Fruit fly (Drosophila melanogaster) whole organism, embryonic: ENCODE measurements around the gene RpL13.

Experiments used
- Aef1 ChIP-seq: fragments of 200-800 bp; sonication (Bioruptor generic); IDR thresholded peaks from 3 replicates; pipeline ENCODE4 v1.3.6; 2022; ENCODE audit warnings: missing biosample characterization, missing genetic modification characterization
- CG10147 ChIP-seq: fragments of 200-800 bp; sonication (Bioruptor generic); optimal IDR thresholded peaks from 2 replicates; lab custom pipeline; 2019; ENCODE audit warnings: missing biosample characterization, mild to moderate bottlenecking, missing genetic modification characterization, moderate library complexity
- CG12659 ChIP-seq: fragments of 200-800 bp; sonication (Bioruptor generic); optimal IDR thresholded peaks from 3 replicates; lab custom pipeline; 2017; ENCODE audit warnings: mild to moderate bottlenecking, missing biosample characterization, missing genetic modification reagents, missing genetic modification characterization
- CG13624 ChIP-seq: fragments of 200-800 bp; sonication (Bioruptor generic); optimal IDR thresholded peaks from 2 replicates; lab custom pipeline; 2016; ENCODE audit warnings: missing biosample characterization, missing genetic modification characterization
- CG14710 ChIP-seq: fragments of 200-800 bp; sonication (Bioruptor generic); optimal IDR thresholded peaks from 3 replicates; lab custom pipeline; 2019; ENCODE audit warnings: missing biosample characterization, mild to moderate bottlenecking, missing genetic modification characterization, moderate library complexity
- CG1647 ChIP-seq: fragments of 200-800 bp; sonication (Bioruptor generic); optimal IDR thresholded peaks from 3 replicates; lab custom pipeline; 2016; ENCODE audit warnings: missing biosample characterization, missing genetic modification characterization
- CG17328 ChIP-seq: fragments of 200-800 bp; sonication (Bioruptor generic); IDR thresholded peaks from 2 replicates; pipeline ENCODE4 v1.3.6; 2022; ENCODE audit warnings: missing biosample characterization, missing genetic modification characterization
- CG17568 ChIP-seq: fragments of 200-800 bp; sonication (Bioruptor generic); optimal IDR thresholded peaks from 2 replicates; lab custom pipeline; 2018; ENCODE audit warnings: missing biosample characterization, mild to moderate bottlenecking, missing genetic modification characterization, moderate library complexity
- CG17829 ChIP-seq: fragments of 200-800 bp; optimal IDR thresholded peaks from 2 replicates; lab custom pipeline; 2019; ENCODE audit warnings: missing biosample characterization, mild to moderate bottlenecking, missing genetic modification characterization, moderate library complexity
- CG18599 ChIP-seq: fragments of 200-800 bp; sonication (Bioruptor generic); optimal IDR thresholded peaks from 3 replicates; lab custom pipeline; 2017; ENCODE audit warnings: missing biosample characterization, missing genetic modification characterization, mild to moderate bottlenecking, moderate library complexity, missing genetic modification reagents
- CG30020 ChIP-seq: fragments of 200-800 bp; optimal IDR thresholded peaks from 2 replicates; lab custom pipeline; 2019; ENCODE audit warnings: missing biosample characterization, mild to moderate bottlenecking, missing genetic modification characterization, moderate library complexity
- CG3163 ChIP-seq: fragments of 200-800 bp; sonication (Bioruptor generic); optimal IDR thresholded peaks from 3 replicates; lab custom pipeline; 2016; ENCODE audit warnings: missing biosample characterization, missing genetic modification characterization
- CG32767 ChIP-seq: fragments of 200-800 bp; sonication (Bioruptor generic); IDR thresholded peaks from 2 replicates; pipeline ENCODE4 v1.3.6; 2022; ENCODE audit warnings: missing biosample characterization, missing genetic modification characterization
- CG5245 ChIP-seq: fragments of 200-800 bp; sonication (Bioruptor generic); optimal IDR thresholded peaks from 3 replicates; lab custom pipeline; 2016; ENCODE audit warnings: missing biosample characterization, missing genetic modification characterization
- CG6654 ChIP-seq: fragments of 200-800 bp; sonication (Bioruptor generic); optimal IDR thresholded peaks from 2 replicates; lab custom pipeline; 2017; ENCODE audit warnings: missing biosample characterization, mild to moderate bottlenecking, missing genetic modification characterization
- CG6683 ChIP-seq: fragments of 200-800 bp; sonication (Bioruptor generic); optimal IDR thresholded peaks from 2 replicates; lab custom pipeline; 2017; ENCODE audit warnings: missing biosample characterization, mild to moderate bottlenecking, missing genetic modification characterization, missing genetic modification reagents
- CG6765 ChIP-seq: fragments of 200-800 bp; sonication (Bioruptor generic); optimal IDR thresholded peaks from 3 replicates; lab custom pipeline; 2017; ENCODE audit warnings: missing biosample characterization, mild to moderate bottlenecking, missing genetic modification characterization
- CG6791 ChIP-seq: fragments of 200-800 bp; sonication (Bioruptor generic); IDR thresholded peaks from 3 replicates; pipeline ENCODE4 v1.3.6; 2022; ENCODE audit warnings: missing biosample characterization, missing genetic modification characterization; ENCODE audit not compliant: partially characterized antibody
- CG7271 ChIP-seq: fragments of 200-800 bp; sonication (Bioruptor generic); optimal IDR thresholded peaks from 2 replicates; lab custom pipeline; 2018; ENCODE audit warnings: missing biosample characterization, mild to moderate bottlenecking, missing genetic modification characterization, moderate library complexity
- CG8290 ChIP-seq, 3 experiments: fragments of 200-800 bp; sonication (Bioruptor generic); optimal IDR thresholded peaks; 2 replicates each; lab custom pipeline; 2016 to 2019; ENCODE audit warnings: missing biosample characterization in 3 of 3, missing genetic modification characterization in 3 of 3, mild to moderate bottlenecking in 2 of 3, moderate library complexity in 1 of 3
- CTCF ChIP-seq: fragments of 200-800 bp; sonication (Bioruptor generic); optimal IDR thresholded peaks from 2 replicates; lab custom pipeline; 2017; ENCODE audit warnings: missing biosample characterization, mild to moderate bottlenecking, missing genetic modification characterization, moderate library complexity
- Dfd ChIP-seq, 2 experiments: fragments of >200 bp; optimal IDR thresholded peaks; 2 replicates each; lab custom pipeline; 2017; ENCODE audit warnings: missing biosample characterization in 2 of 2, missing genetic modification characterization in 2 of 2
- Doc2 ChIP-seq: fragments of 200-800 bp; sonication (Bioruptor generic); IDR thresholded peaks from 2 replicates; pipeline ENCODE4 v1.3.6; 2022; ENCODE audit warnings: missing biosample characterization, missing genetic modification characterization
- Dp ChIP-seq: fragments of 200-800 bp; sonication (Bioruptor generic); optimal IDR thresholded peaks from 2 replicates; lab custom pipeline; 2018; ENCODE audit warnings: missing biosample characterization, mild to moderate bottlenecking, missing genetic modification characterization, moderate library complexity
- Elba2 ChIP-seq: fragments of 200-800 bp; sonication (Bioruptor generic); optimal IDR thresholded peaks from 3 replicates; lab custom pipeline; 2016; ENCODE audit warnings: missing biosample characterization, missing genetic modification characterization
- Mes4 ChIP-seq: fragments of 200-800 bp; sonication (Bioruptor generic); optimal IDR thresholded peaks from 2 replicates; lab custom pipeline; 2016; ENCODE audit warnings: missing biosample characterization, missing genetic modification characterization
- Poxn ChIP-seq: fragments of 200-800 bp; sonication (Bioruptor generic); IDR thresholded peaks from 2 replicates; pipeline ENCODE4 v1.3.6; 2022; ENCODE audit warnings: missing biosample characterization, missing genetic modification characterization
- YL-1 ChIP-seq: fragments of 200-800 bp; sonication (Bioruptor generic); optimal IDR thresholded peaks from 3 replicates; lab custom pipeline; 2017; ENCODE audit warnings: missing biosample characterization, mild to moderate bottlenecking, missing genetic modification characterization
- ara ChIP-seq: fragments of 200-800 bp; sonication (Bioruptor generic); IDR thresholded peaks from 2 replicates; pipeline ENCODE4 v1.3.6; 2022; ENCODE audit warnings: missing biosample characterization, missing genetic modification characterization
- bbx ChIP-seq: fragments of 200-800 bp; sonication (Bioruptor generic); IDR thresholded peaks from 2 replicates; pipeline ENCODE4 v1.3.6; 2022; ENCODE audit warnings: missing biosample characterization, missing genetic modification characterization; ENCODE audit not compliant: partially characterized antibody
- bcd ChIP-seq: fragments of 200-800 bp; sonication (Bioruptor generic); optimal IDR thresholded peaks from 2 replicates; lab custom pipeline; 2017; ENCODE audit warnings: missing biosample characterization, mild to moderate bottlenecking, missing genetic modification characterization
- cg ChIP-seq: fragments of 200-800 bp; sonication (Bioruptor generic); optimal IDR thresholded peaks from 3 replicates; lab custom pipeline; 2019; ENCODE audit warnings: missing biosample characterization, mild to moderate bottlenecking, missing genetic modification characterization, moderate library complexity
- corto ChIP-seq: fragments of 200-800 bp; sonication (Bioruptor generic); optimal IDR thresholded peaks from 2 replicates; lab custom pipeline; 2016; ENCODE audit warnings: missing biosample characterization, mild to moderate bottlenecking, missing genetic modification characterization, moderate library complexity
- cwo ChIP-seq: fragments of 200-800 bp; sonication (Bioruptor generic); optimal IDR thresholded peaks from 3 replicates; lab custom pipeline; 2017; ENCODE audit warnings: missing biosample characterization, missing genetic modification characterization, mild to moderate bottlenecking, moderate library complexity, missing genetic modification reagents
- danr ChIP-seq: fragments of 200-800 bp; sonication (Bioruptor generic); IDR thresholded peaks from 2 replicates; pipeline ENCODE4 v1.3.6; 2022; ENCODE audit warnings: missing biosample characterization, missing genetic modification characterization
- gcm2 ChIP-seq: fragments of 200-800 bp; sonication (Bioruptor generic); optimal IDR thresholded peaks from 2 replicates; lab custom pipeline; 2016; ENCODE audit warnings: missing biosample characterization, missing genetic modification characterization
- lbe ChIP-seq: fragments of 200-800 bp; sonication (Bioruptor generic); optimal IDR thresholded peaks from 2 replicates; lab custom pipeline; 2016; ENCODE audit warnings: missing biosample characterization, mild to moderate bottlenecking, missing genetic modification characterization
- mam ChIP-seq: fragments of 200-800 bp; sonication (Bioruptor generic); optimal IDR thresholded peaks from 3 replicates; lab custom pipeline; 2016; ENCODE audit warnings: missing biosample characterization, missing genetic modification characterization
- nom ChIP-seq: fragments of 200-800 bp; sonication (Bioruptor generic); optimal IDR thresholded peaks from 2 replicates; lab custom pipeline; 2017; ENCODE audit warnings: missing biosample characterization, missing genetic modification characterization, mild to moderate bottlenecking, moderate library complexity, missing genetic modification reagents
- onecut ChIP-seq: fragments of 200-800 bp; sonication (Bioruptor generic); IDR thresholded peaks from 2 replicates; pipeline ENCODE4 v1.3.6; 2022; ENCODE audit warnings: missing biosample characterization, missing genetic modification characterization
- sens-2 ChIP-seq: fragments of 200-800 bp; sonication (Bioruptor generic); IDR thresholded peaks from 2 replicates; pipeline ENCODE4 v1.3.6; 2022; ENCODE audit warnings: missing biosample characterization, missing genetic modification characterization
- seq ChIP-seq: fragments of 200-800 bp; sonication (Bioruptor generic); IDR thresholded peaks from 2 replicates; pipeline ENCODE4 v1.3.6; 2022; ENCODE audit warnings: missing biosample characterization, missing genetic modification characterization
- shn ChIP-seq: fragments of 200-800 bp; sonication (Bioruptor generic); optimal IDR thresholded peaks from 3 replicates; lab custom pipeline; 2016; ENCODE audit warnings: missing biosample characterization, missing genetic modification characterization
- sna ChIP-seq: fragments of 200-800 bp; sonication (Bioruptor generic); IDR thresholded peaks from 2 replicates; pipeline ENCODE4 v1.3.6; 2022; ENCODE audit warnings: missing biosample characterization, missing genetic modification characterization; ENCODE audit not compliant: partially characterized antibody
- tgo ChIP-seq: fragments of 200-800 bp; sonication (Bioruptor generic); IDR thresholded peaks from 3 replicates; pipeline ENCODE4 v1.3.6; 2022; ENCODE audit warnings: missing biosample characterization, missing genetic modification characterization
- tll ChIP-seq, 2 experiments: fragments of 200-800 bp in 1 of 2; fragments of >200 bp in 1 of 2; sonication (Bioruptor generic) in 1 of 2; optimal IDR thresholded peaks; 2 replicates each; lab custom pipeline; 2017 to 2019; ENCODE audit warnings: missing biosample characterization in 2 of 2, missing genetic modification characterization in 2 of 2, mild to moderate bottlenecking in 1 of 2, moderate library complexity in 1 of 2
- twi ChIP-seq: fragments of 200-800 bp; optimal IDR thresholded peaks from 2 replicates; lab custom pipeline; 2019; ENCODE audit warnings: missing biosample characterization, mild to moderate bottlenecking, missing genetic modification characterization, moderate library complexity
- wek ChIP-seq: fragments of 200-800 bp; sonication (Bioruptor generic); optimal IDR thresholded peaks from 3 replicates; lab custom pipeline; 2018; ENCODE audit warnings: missing biosample characterization, mild to moderate bottlenecking, missing genetic modification characterization, moderate library complexity
- zen2 ChIP-seq: fragments of 200-800 bp; sonication (Bioruptor generic); IDR thresholded peaks from 3 replicates; pipeline ENCODE4 v1.3.6; 2022; ENCODE audit warnings: missing biosample characterization, missing genetic modification characterization; ENCODE audit not compliant: partially characterized antibody

Gene RpL13

DNA sequence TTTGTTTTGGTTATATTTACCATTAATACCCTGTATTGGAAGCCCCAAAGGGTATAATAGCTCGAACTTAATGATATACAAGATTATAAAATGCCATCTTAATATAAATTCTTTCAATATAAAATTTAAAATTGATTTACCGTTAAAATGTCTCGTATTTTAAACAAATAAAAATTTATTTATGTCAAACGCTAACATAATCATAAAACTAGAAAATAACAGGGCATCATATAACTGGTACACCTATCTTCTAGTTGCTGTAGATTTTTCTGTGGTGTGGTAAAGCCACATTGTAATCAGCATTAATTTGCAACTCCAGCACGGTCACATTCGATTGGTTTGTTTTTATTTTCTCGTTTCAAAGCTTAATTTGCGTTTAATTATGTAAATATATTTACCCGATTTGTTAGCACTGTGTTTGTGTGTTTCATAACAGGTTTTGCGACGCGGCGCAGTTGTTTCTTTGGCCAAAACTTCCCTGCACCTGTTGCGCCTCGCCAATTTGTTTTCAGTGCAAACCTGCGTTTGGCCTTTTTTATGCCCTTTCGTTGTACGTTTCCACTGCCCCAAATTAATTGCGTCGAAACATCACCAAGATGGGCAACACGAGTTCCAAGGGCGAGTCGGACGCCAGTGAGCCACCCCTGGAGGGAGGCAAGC lies 10.0 kb upstream of the RpL13 start, which contains the start of the genes CG4658 and CG5846 (continued):
- peak; percentile 86 for TF ChIP-seq CG5245
- peak; percentile 89 for TF ChIP-seq CG8290 (GFP tag; optimal IDR thresholded peaks at IDR 0.05; lab: Kevin White, UChicago)
- no peak for TF ChIP-seq CG8290 (tag; optimal IDR thresholded peaks at IDR 0.05; lab: Kevin White, UChicago)
- TF ChIP-seq CG10147 (GFP tag; lab: Kevin White, UChicago), result peak; percentile 89
- peak; percentile 80 for TF ChIP-seq Mes4 (GFP tag; lab: Kevin White, UChicago)
- peak; percentile 93 for TF ChIP-seq Aef1 (GFP tag; lab: Robert Waterston, UW)
- TF ChIP-seq CG17568 (GFP tag; lab: Kevin White, UChicago), result no peak
- peak; percentile 80 for TF ChIP-seq seq (GFP tag; lab: Robert Waterston, UW)
- TF ChIP-seq onecut (GFP tag; lab: Robert Waterston, UW), result peak; percentile 66
- TF ChIP-seq sens-2 (GFP tag; lab: Robert Waterston, UW), result peak; percentile 75
- TF ChIP-seq CG17328 (GFP tag; lab: Robert Waterston, UW), result peak; percentile 94
- TF ChIP-seq bcd, result peak; percentile 93
- TF ChIP-seq tgo (GFP tag; lab: Robert Waterston, UW), result peak; percentile 98
- TF ChIP-seq gcm2 (GFP tag; lab: Kevin White, UChicago), result peak; percentile 25
- peak; percentile 74 for TF ChIP-seq lbe (GFP tag; lab: Kevin White, UChicago)
- peak; percentile 71 for TF ChIP-seq CG1647
- TF ChIP-seq bbx (GFP tag; lab: Robert Waterston, UW), result peak; percentile 12; the same call in 1 of the 2 replicates
- TF ChIP-seq Dfd (GFP tag; optimal IDR thresholded peaks at IDR 0.05; lab: Kevin White, UChicago), result no peak
- TF ChIP-seq cg (GFP tag; lab: Kevin White, UChicago), result no peak
- peak; percentile 78 for TF ChIP-seq CG30020
- TF ChIP-seq YL-1 (GFP tag; lab: Kevin White, UChicago), result peak; percentile 91
- TF ChIP-seq Elba2 (GFP tag; lab: Kevin White, UChicago), result peak; percentile 61
- TF ChIP-seq CG6654 (GFP tag; lab: Kevin White, UChicago), result peak; percentile 45
- peak; percentile 81 for TF ChIP-seq CG13624 (GFP tag; lab: Kevin White, UChicago)
- TF ChIP-seq cwo (GFP tag; lab: Kevin White, UChicago), result peak; percentile 82
- TF ChIP-seq sna (GFP tag; lab: Robert Waterston, UW), result no peak
- TF ChIP-seq corto, result peak; percentile 18
- TF ChIP-seq CG32767 (GFP tag; lab: Robert Waterston, UW), result peak; percentile 96
- peak; percentile 33 for TF ChIP-seq CTCF (GFP tag; lab: Kevin White, UChicago)
- peak; percentile 14 for TF ChIP-seq Dp
- no peak for TF ChIP-seq CG6791 (GFP tag; lab: Robert Waterston, UW)
- TF ChIP-seq shn (GFP tag; lab: Kevin White, UChicago), result peak; percentile 79
- peak; percentile 94 for TF ChIP-seq CG12659 (GFP tag; lab: Kevin White, UChicago)
- TF ChIP-seq CG6683 (GFP tag; lab: Kevin White, UChicago), result peak; percentile 75
- TF ChIP-seq tll (GFP tag; optimal IDR thresholded peaks at IDR 0.05; lab: Kevin White, UChicago), result peak in 1 of 2 experiments; percentile 54
- TF ChIP-seq CG6765 (GFP tag; lab: Kevin White, UChicago), result peak; percentile 63
- peak; percentile 94 for TF ChIP-seq CG7271 (tag; lab: Kevin White, UChicago)
- peak; percentile 91 for TF ChIP-seq CG18599 (GFP tag; lab: Kevin White, UChicago)
- peak; percentile 62 for TF ChIP-seq Poxn
- TF ChIP-seq nom (GFP tag; lab: Kevin White, UChicago), result peak; percentile 70
- TF ChIP-seq CG17829 (tag; lab: Kevin White, UChicago), result peak; percentile 97
- peak; percentile 72 for TF ChIP-seq mam (GFP tag; lab: Kevin White, UChicago)
- TF ChIP-seq twi, result peak; percentile 82
- peak; percentile 39 for TF ChIP-seq wek
- TF ChIP-seq CG14710, result peak; percentile 96
- no peak for TF ChIP-seq zen2
- peak; percentile 95 for TF ChIP-seq ara
- peak; percentile 48; the same call in 1 of the 2 replicates for TF ChIP-seq Doc2 (GFP tag; lab: Robert Waterston, UW)
- TF ChIP-seq danr (GFP tag; lab: Robert Waterston, UW), result peak; percentile 90
- TF ChIP-seq CG3163 (GFP tag; lab: Kevin White, UChicago), result peak; percentile 29
